Fruit fly (Drosophila melanogaster): ENCODE data around the gene CG17028.

DNA sequence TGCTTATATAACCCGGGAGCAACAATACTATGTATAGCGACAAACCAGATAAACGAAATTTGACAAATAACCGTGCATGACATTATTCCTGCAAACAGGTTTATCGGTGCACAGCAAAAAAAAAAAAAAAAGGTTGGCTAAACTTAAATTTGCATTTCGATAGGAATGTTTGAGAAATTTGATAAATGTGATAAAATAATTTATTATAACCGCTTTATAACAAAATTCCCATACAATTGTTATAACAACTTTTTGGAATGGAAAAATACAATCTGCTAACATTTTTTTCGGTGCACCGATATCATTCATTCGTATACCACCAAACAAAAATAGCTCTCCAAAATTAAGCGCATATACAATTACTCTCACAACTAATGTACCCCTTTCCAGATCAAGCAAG lies 759 bp upstream of the CG17028 start:
- no peak for TF ChIP-seq ttk (optimal IDR thresholded peaks at IDR 0.05)
- TF ChIP-seq h (optimal IDR thresholded peaks at IDR 0.05): no peak
- no peak for TF ChIP-seq psq (optimal IDR thresholded peaks at IDR 0.05)
- TF ChIP-seq insv (optimal IDR thresholded peaks at IDR 0.05): no peak
- no peak for TF ChIP-seq Myc (optimal IDR thresholded peaks at IDR 0.05)
